Fruit fly (Drosophila melanogaster) whole organism, embryonic: ENCODE data around the gene Dpm1.
A peak's percentile ranks its signal among the peaks of the same experiment; 100 is the strongest.

Source experiments
- Abd-B ChIP-seq: fragments of 200-800 bp; sonication (Bioruptor generic); optimal IDR thresholded peaks from 2 replicates; lab custom pipeline; 2018; ENCODE audit warnings: missing biosample characterization, mild to moderate bottlenecking, missing genetic modification characterization, moderate library complexity
- BtbVII ChIP-seq: fragments of 200-800 bp; sonication (Bioruptor generic); optimal IDR thresholded peaks from 3 replicates; lab custom pipeline; 2017; ENCODE audit warnings: missing biosample characterization, mild to moderate bottlenecking, missing genetic modification characterization
- CG10979 ChIP-seq: fragments of 200-800 bp; sonication (Bioruptor generic); optimal IDR thresholded peaks from 2 replicates; lab custom pipeline; 2018; ENCODE audit warnings: missing biosample characterization, mild to moderate bottlenecking, missing genetic modification characterization, moderate library complexity
- CG11696 ChIP-seq: fragments of 200-800 bp; sonication (Bioruptor generic); IDR thresholded peaks from 2 replicates; pipeline ENCODE4 v1.3.6; 2022; ENCODE audit warnings: missing biosample characterization, missing genetic modification characterization
- CG12219 ChIP-seq: fragments of 200-800 bp; sonication (Bioruptor generic); optimal IDR thresholded peaks from 3 replicates; lab custom pipeline; 2018; ENCODE audit warnings: missing biosample characterization, mild to moderate bottlenecking, missing genetic modification characterization
- CG12391 ChIP-seq: fragments of 200-800 bp; sonication (Bioruptor generic); optimal IDR thresholded peaks from 3 replicates; lab custom pipeline; 2018; ENCODE audit warnings: missing biosample characterization, mild to moderate bottlenecking, missing genetic modification characterization, moderate library complexity
- CG13894 ChIP-seq: fragments of 200-800 bp; sonication (Bioruptor generic); optimal IDR thresholded peaks from 3 replicates; lab custom pipeline; 2018; ENCODE audit warnings: missing biosample characterization, mild to moderate bottlenecking, missing genetic modification characterization, moderate library complexity
- CG15269 ChIP-seq: fragments of 200-800 bp; sonication (Bioruptor generic); optimal IDR thresholded peaks from 2 replicates; lab custom pipeline; 2018; ENCODE audit warnings: missing biosample characterization, mild to moderate bottlenecking, missing genetic modification characterization, moderate library complexity
- CG17359 ChIP-seq: fragments of 200-800 bp; sonication (Bioruptor generic); optimal IDR thresholded peaks from 3 replicates; lab custom pipeline; 2018; ENCODE audit warnings: missing biosample characterization, mild to moderate bottlenecking, missing genetic modification characterization, moderate library complexity
- CG17802 ChIP-seq: fragments of 200-800 bp; sonication (Bioruptor generic); optimal IDR thresholded peaks from 2 replicates; lab custom pipeline; 2018; ENCODE audit warnings: missing biosample characterization, mild to moderate bottlenecking, missing genetic modification characterization, moderate library complexity
- CG2129 ChIP-seq: fragments of 200-800 bp; sonication (Bioruptor generic); IDR thresholded peaks from 2 replicates; pipeline ENCODE4 v1.3.6; 2022; ENCODE audit warnings: missing biosample characterization, missing genetic modification characterization; ENCODE audit not compliant: partially characterized antibody
- CG3163 ChIP-seq: fragments of 200-800 bp; sonication (Bioruptor generic); optimal IDR thresholded peaks from 3 replicates; lab custom pipeline; 2016; ENCODE audit warnings: missing biosample characterization, missing genetic modification characterization
- CG4424 ChIP-seq: fragments of 200-800 bp; sonication (Bioruptor generic); optimal IDR thresholded peaks from 3 replicates; lab custom pipeline; 2016; ENCODE audit warnings: missing biosample characterization, missing genetic modification characterization
- CG5180 ChIP-seq: fragments of 200-800 bp; sonication (Bioruptor generic); optimal IDR thresholded peaks from 3 replicates; lab custom pipeline; 2017; ENCODE audit warnings: missing biosample characterization, missing genetic modification characterization, mild to moderate bottlenecking, moderate library complexity, missing genetic modification reagents
- CG7745 ChIP-seq: fragments of 200-800 bp; sonication (Bioruptor generic); optimal IDR thresholded peaks from 2 replicates; lab custom pipeline; 2018; ENCODE audit warnings: missing biosample characterization, mild to moderate bottlenecking, missing genetic modification characterization, moderate library complexity
- CG7839 ChIP-seq: fragments of 200-800 bp; sonication (Bioruptor generic); optimal IDR thresholded peaks from 3 replicates; lab custom pipeline; 2018; ENCODE audit warnings: missing biosample characterization, mild to moderate bottlenecking, missing genetic modification characterization, moderate library complexity
- CG8281 ChIP-seq: fragments of 200-800 bp; sonication (Bioruptor generic); optimal IDR thresholded peaks from 2 replicates; lab custom pipeline; 2018; ENCODE audit warnings: missing biosample characterization, mild to moderate bottlenecking, missing genetic modification characterization, moderate library complexity
- CG8944 ChIP-seq: fragments of 200-800 bp; sonication (Bioruptor generic); optimal IDR thresholded peaks from 3 replicates; lab custom pipeline; 2016; ENCODE audit warnings: missing biosample characterization, missing genetic modification characterization
- CG9437 ChIP-seq: fragments of 200-800 bp; sonication (Bioruptor generic); optimal IDR thresholded peaks from 2 replicates; lab custom pipeline; 2018; ENCODE audit warnings: missing biosample characterization, mild to moderate bottlenecking, missing genetic modification characterization
- CG9609 ChIP-seq: fragments of 200-800 bp; sonication (Bioruptor generic); optimal IDR thresholded peaks from 3 replicates; lab custom pipeline; 2016; ENCODE audit warnings: missing biosample characterization, missing genetic modification characterization
- CG9817 ChIP-seq: fragments of 200-800 bp; sonication (Bioruptor generic); optimal IDR thresholded peaks from 2 replicates; lab custom pipeline; 2018; ENCODE audit warnings: missing biosample characterization, mild to moderate bottlenecking, missing genetic modification characterization, moderate library complexity
- Dip2 ChIP-seq: fragments of 200-800 bp; sonication (Bioruptor generic); IDR thresholded peaks from 2 replicates; pipeline ENCODE4 v1.3.6; 2022; ENCODE audit warnings: missing biosample characterization, missing genetic modification characterization
- GATAe ChIP-seq: fragments of 200-800 bp; sonication (Bioruptor generic); conservative IDR thresholded peaks from 2 replicates; pipeline ENCODE4 v1.3.6; 2022; ENCODE audit warnings: missing biosample characterization, missing genetic modification characterization
- HLHmδ ChIP-seq: fragments of 200-800 bp; sonication (Bioruptor generic); optimal IDR thresholded peaks from 2 replicates; lab custom pipeline; 2018; ENCODE audit warnings: missing biosample characterization, mild to moderate bottlenecking, missing genetic modification characterization, moderate library complexity
- Hey ChIP-seq: fragments of 200-800 bp; sonication (Bioruptor generic); optimal IDR thresholded peaks from 3 replicates; lab custom pipeline; 2018; ENCODE audit warnings: missing biosample characterization, mild to moderate bottlenecking, missing genetic modification characterization
- MESR4 ChIP-seq: fragments of 200-800 bp; sonication (Bioruptor generic); optimal IDR thresholded peaks from 2 replicates; lab custom pipeline; 2018; ENCODE audit warnings: missing biosample characterization, mild to moderate bottlenecking, missing genetic modification characterization, moderate library complexity
- Oaz ChIP-seq: fragments of 200-800 bp; sonication (Bioruptor generic); IDR thresholded peaks from 2 replicates; pipeline ENCODE4 v1.3.6; 2022; ENCODE audit warnings: missing biosample characterization, missing genetic modification characterization
- Optix ChIP-seq: fragments of 200-800 bp; sonication (Bioruptor generic); IDR thresholded peaks from 3 replicates; pipeline ENCODE4 v1.3.6; 2022; ENCODE audit warnings: missing biosample characterization, missing genetic modification characterization
- Stat92E ChIP-seq, 3 experiments: fragments of >200 bp in 2 of 3; fragments of 200-800 bp in 1 of 3; sonication (Bioruptor generic) in 1 of 3; optimal IDR thresholded peaks; 2 replicates each; lab custom pipeline; 2017 to 2019; ENCODE audit warnings: missing biosample characterization in 3 of 3, missing genetic modification characterization in 3 of 3, mild to moderate bottlenecking in 1 of 3, moderate library complexity in 1 of 3
- TFAM ChIP-seq: fragments of 200-800 bp; sonication (Bioruptor generic); optimal IDR thresholded peaks from 2 replicates; lab custom pipeline; 2017; ENCODE audit warnings: missing biosample characterization, missing genetic modification characterization, inconsistent platforms
- al ChIP-seq: fragments of 200-800 bp; sonication (Bioruptor generic); IDR thresholded peaks from 2 replicates; pipeline ENCODE4 v1.3.6; 2022; ENCODE audit warnings: missing biosample characterization, missing genetic modification characterization
- br ChIP-seq: fragments of >200 bp; optimal IDR thresholded peaks from 2 replicates; lab custom pipeline; 2017
- cad ChIP-seq: fragments of >200 bp; optimal IDR thresholded peaks from 2 replicates; lab custom pipeline; 2017; ENCODE audit warnings: missing biosample characterization, missing genetic modification characterization
- crc ChIP-seq: fragments of 200-800 bp; sonication (Bioruptor generic); optimal IDR thresholded peaks from 2 replicates; lab custom pipeline; 2016; ENCODE audit warnings: missing biosample characterization, missing genetic modification characterization
- dati ChIP-seq: fragments of 200-800 bp; sonication (Bioruptor generic); IDR thresholded peaks from 2 replicates; pipeline ENCODE4 v1.3.6; 2022; ENCODE audit warnings: missing biosample characterization, missing genetic modification characterization
- emc ChIP-seq: fragments of 200-800 bp; sonication (Bioruptor generic); optimal IDR thresholded peaks from 2 replicates; lab custom pipeline; 2016; ENCODE audit warnings: missing biosample characterization, missing genetic modification characterization
- fd96Cb ChIP-seq: fragments of 200-800 bp; sonication (Bioruptor generic); optimal IDR thresholded peaks from 2 replicates; lab custom pipeline; 2018; ENCODE audit warnings: missing biosample characterization, mild to moderate bottlenecking, missing genetic modification characterization, moderate library complexity
- jing ChIP-seq: fragments of 200-800 bp; sonication (Bioruptor generic); optimal IDR thresholded peaks from 2 replicates; lab custom pipeline; 2018; ENCODE audit warnings: missing biosample characterization, mild to moderate bottlenecking, missing genetic modification characterization
- klu ChIP-seq: fragments of 200-800 bp; sonication (Bioruptor generic); IDR thresholded peaks from 2 replicates; pipeline ENCODE4 v1.3.6; 2022; ENCODE audit warnings: missing biosample characterization, missing genetic modification characterization
- luna ChIP-seq: fragments of 200-800 bp; sonication (Bioruptor generic); optimal IDR thresholded peaks from 2 replicates; lab custom pipeline; 2016; ENCODE audit warnings: missing biosample characterization, missing genetic modification characterization
- onecut ChIP-seq: fragments of 200-800 bp; sonication (Bioruptor generic); IDR thresholded peaks from 2 replicates; pipeline ENCODE4 v1.3.6; 2022; ENCODE audit warnings: missing biosample characterization, missing genetic modification characterization
- p53 ChIP-seq: fragments of 200-800 bp; sonication (Bioruptor generic); optimal IDR thresholded peaks from 2 replicates; lab custom pipeline; 2016; ENCODE audit warnings: missing biosample characterization, missing genetic modification characterization
- peb ChIP-seq: fragments of 200-800 bp; sonication (Bioruptor generic); IDR thresholded peaks from 2 replicates; pipeline ENCODE4 v1.3.6; 2022; ENCODE audit warnings: missing biosample characterization, missing genetic modification characterization
- pita ChIP-seq: fragments of 200-800 bp; sonication (Bioruptor generic); optimal IDR thresholded peaks from 2 replicates; lab custom pipeline; 2017; ENCODE audit warnings: missing biosample characterization, mild to moderate bottlenecking, missing genetic modification characterization
- run ChIP-seq: fragments of 200-800 bp; sonication (Bioruptor generic); optimal IDR thresholded peaks from 3 replicates; lab custom pipeline; 2018; ENCODE audit warnings: missing biosample characterization, mild to moderate bottlenecking, missing genetic modification characterization
- sens-2 ChIP-seq: fragments of 200-800 bp; sonication (Bioruptor generic); IDR thresholded peaks from 2 replicates; pipeline ENCODE4 v1.3.6; 2022; ENCODE audit warnings: missing biosample characterization, missing genetic modification characterization
- sim ChIP-seq: fragments of 200-800 bp; sonication (Bioruptor generic); IDR thresholded peaks from 2 replicates; pipeline ENCODE4 v1.3.6; 2022; ENCODE audit warnings: missing biosample characterization, missing genetic modification characterization
- tap ChIP-seq: fragments of 200-800 bp; optimal IDR thresholded peaks from 3 replicates; lab custom pipeline; 2019; ENCODE audit warnings: missing biosample characterization, mild to moderate bottlenecking, missing genetic modification characterization, moderate library complexity
- trem ChIP-seq: fragments of 200-800 bp; optimal IDR thresholded peaks from 3 replicates; lab custom pipeline; 2019; ENCODE audit warnings: missing biosample characterization, mild to moderate bottlenecking, missing genetic modification characterization, moderate library complexity
- unpg ChIP-seq: fragments of 200-800 bp; sonication (Bioruptor generic); optimal IDR thresholded peaks from 3 replicates; lab custom pipeline; 2018; ENCODE audit warnings: missing biosample characterization, mild to moderate bottlenecking, missing genetic modification characterization, moderate library complexity
- zfh2 ChIP-seq: fragments of 200-800 bp; sonication (Bioruptor generic); optimal IDR thresholded peaks from 2 replicates; lab custom pipeline; 2016; ENCODE audit warnings: missing biosample characterization, missing genetic modification characterization

Dpm1 gene

DNA sequence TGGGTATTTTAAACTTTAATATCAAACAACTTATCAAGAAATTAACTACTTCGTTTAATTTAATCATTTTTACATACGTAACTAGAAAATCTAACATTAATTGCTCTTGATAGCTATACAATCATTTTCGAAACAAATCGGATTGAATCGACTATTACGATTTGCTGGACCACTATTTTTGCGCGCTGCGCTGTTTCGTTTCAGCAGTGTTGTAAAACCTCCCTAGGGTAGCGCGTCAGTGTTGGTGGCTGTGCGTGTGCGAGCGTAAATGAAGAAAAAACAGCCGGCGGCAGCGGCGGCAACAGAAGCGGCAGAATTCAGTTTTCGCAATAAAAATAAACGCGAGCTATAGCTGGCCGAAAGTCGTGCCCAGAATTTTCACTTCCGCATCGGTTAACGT, 7.1 kb upstream of the Dpm1 start, which contains the start of gene CG33116 (continued):
- TF ChIP-seq CG9609 (GFP tag; lab: Kevin White, UChicago), result peak; percentile 83
- TF ChIP-seq peb (GFP tag; lab: Robert Waterston, UW), result peak; percentile 24; the same call in 1 of the 2 replicates
- no peak for TF ChIP-seq cad (GFP tag; lab: Kevin White, UChicago)
- TF ChIP-seq CG12391 (tag; lab: Kevin White, UChicago), result peak; percentile 85
- TF ChIP-seq CG3163 (GFP tag; lab: Kevin White, UChicago), result peak; percentile 72
- TF ChIP-seq unpg, result peak; percentile 80
- peak; percentile 59 for TF ChIP-seq CG17802 (tag; lab: Kevin White, UChicago)
- TF ChIP-seq br (lab: Kevin White, UChicago), result no peak
- TF ChIP-seq CG13894 (tag; lab: Kevin White, UChicago), result peak; percentile 38
- peak; percentile 83 for TF ChIP-seq trem
- no peak for TF ChIP-seq pita (GFP tag; lab: Kevin White, UChicago)
- peak; percentile 45 for TF ChIP-seq CG8281
- peak; percentile 12 for TF ChIP-seq luna (GFP tag; lab: Kevin White, UChicago)
- peak; percentile 100 for TF ChIP-seq CG11696
- peak; percentile 79 for TF ChIP-seq CG7839 (tag; lab: Kevin White, UChicago)
- peak; percentile 81 for TF ChIP-seq onecut (GFP tag; lab: Robert Waterston, UW)
- peak; percentile 57 for TF ChIP-seq MESR4 (GFP tag; lab: Kevin White, UChicago)
- peak; percentile 23 for TF ChIP-seq HLHmδ
- TF ChIP-seq Stat92E (GFP tag; optimal IDR thresholded peaks at IDR 0.05; lab: Kevin White, UChicago), result peak in 1 of 3 experiments; percentile 18
- peak; percentile 87 for TF ChIP-seq zfh2 (GFP tag; lab: Kevin White, UChicago)
- peak; percentile 14 for TF ChIP-seq CG7745 (tag; lab: Kevin White, UChicago)
- peak; percentile 51 for TF ChIP-seq al (GFP tag; lab: Robert Waterston, UW)
- peak; percentile 66 for TF ChIP-seq CG9437
- TF ChIP-seq Optix, result peak; percentile 68
- TF ChIP-seq GATAe, result no peak
- no peak for TF ChIP-seq sens-2 (GFP tag; lab: Robert Waterston, UW)
- TF ChIP-seq tap (tag; lab: Kevin White, UChicago), result peak; percentile 74
- TF ChIP-seq TFAM (GFP tag; lab: Kevin White, UChicago), result peak; percentile 23
- peak; percentile 60 for TF ChIP-seq Hey (tag; lab: Kevin White, UChicago)
- TF ChIP-seq BtbVII (GFP tag; lab: Kevin White, UChicago), result peak; percentile 68
- peak; percentile 21; the same call in 1 of the 2 replicates for TF ChIP-seq klu (GFP tag; lab: Robert Waterston, UW)
- TF ChIP-seq CG15269 (tag; lab: Kevin White, UChicago), result peak; percentile 80
- peak; percentile 61 for TF ChIP-seq p53 (GFP tag; lab: Kevin White, UChicago)
- peak; percentile 52 for TF ChIP-seq Abd-B (GFP tag; lab: Kevin White, UChicago)
- peak; percentile 56; the same call in 1 of the 2 replicates for TF ChIP-seq Oaz (GFP tag; lab: Robert Waterston, UW)
- TF ChIP-seq sim (GFP tag; lab: Robert Waterston, UW), result 0 out of 2 replicates have a peak, but pooled peaks have one; percentile 52
- peak; percentile 72 for TF ChIP-seq fd96Cb (tag; lab: Kevin White, UChicago)
- peak; percentile 84 for TF ChIP-seq CG10979 (tag; lab: Kevin White, UChicago)
- peak; percentile 56 for TF ChIP-seq jing (GFP tag; lab: Kevin White, UChicago)
- no peak for TF ChIP-seq CG2129 (GFP tag; lab: Robert Waterston, UW)
- no peak for TF ChIP-seq dati (GFP tag; lab: Robert Waterston, UW)
- TF ChIP-seq CG12219, result peak; percentile 74
- peak; percentile 9 for TF ChIP-seq CG5180
- TF ChIP-seq run, result peak; percentile 41
- TF ChIP-seq CG17359 (tag; lab: Kevin White, UChicago), result peak; percentile 80
- peak; percentile 65 for TF ChIP-seq CG9817 (tag; lab: Kevin White, UChicago)
- TF ChIP-seq emc, result peak; percentile 28
- TF ChIP-seq Dip2 (GFP tag; lab: Robert Waterston, UW), result no peak
- peak; percentile 87 for TF ChIP-seq CG8944
- TF ChIP-seq crc (GFP tag; lab: Kevin White, UChicago), result peak; percentile 68
- peak; percentile 86 for TF ChIP-seq CG4424 (GFP tag; lab: Kevin White, UChicago)
